Fruit fly (Drosophila melanogaster) whole organism, embryonic: ENCODE results near the gene CG6296.

Experiments used
- CG14710 ChIP-seq: fragments of 200-800 bp; sonication (Bioruptor generic); optimal IDR thresholded peaks from 3 replicates; lab custom pipeline; 2019; ENCODE audit warnings: missing biosample characterization, mild to moderate bottlenecking, missing genetic modification characterization, moderate library complexity
- CG32772 ChIP-seq: fragments of 200-800 bp; sonication (Bioruptor generic); IDR thresholded peaks from 2 replicates; pipeline ENCODE4 v1.3.6; 2022; ENCODE audit warnings: missing biosample characterization, missing genetic modification characterization

dm6 chr3R:26954020-26954672, 51.1 kb downstream of the CG6296 start:
- TF ChIP-seq CG14710 (tag; lab: Kevin White, UChicago) (peak; percentile 45), CG32772 (peak; percentile 86)
